Worm (Caenorhabditis elegans) whole organism, L2 larva: ENCODE results near the gene Y39B6A.33.
A peak's percentile ranks its signal among the peaks of the same experiment; 100 is the strongest.

Experiments used
- C34F6.9 ChIP-seq: fragments of 150-350 bp; optimal IDR thresholded peaks from 2 replicates; lab custom pipeline; 2014; ENCODE audit warnings: missing biosample characterization, missing genetic modification characterization
- F13H6.1 ChIP-seq: sonication (generic microtip); optimal IDR thresholded peaks from 2 replicates; lab custom pipeline; 2016; ENCODE audit warnings: missing genetic modification characterization, missing compliant biosample characterization
- R02D3.7 ChIP-seq: fragments of 150-350 bp; optimal IDR thresholded peaks from 2 replicates; lab custom pipeline; 2014; ENCODE audit warnings: missing biosample characterization, missing genetic modification characterization
- Y55F3AM.14 ChIP-seq: fragments of 200-800 bp; sonication (Bioruptor generic); optimal IDR thresholded peaks from 2 replicates; lab custom pipeline; 2018; ENCODE audit warnings: mild to moderate bottlenecking, missing genetic modification characterization, missing compliant biosample characterization
- ZK546.5 ChIP-seq: sonication (generic microtip); optimal IDR thresholded peaks from 2 replicates; lab custom pipeline; 2017; ENCODE audit warnings: missing biosample characterization, missing genetic modification characterization
- alr-1 ChIP-seq: fragments of 150-350 bp; optimal IDR thresholded peaks from 2 replicates; lab custom pipeline; 2014; ENCODE audit warnings: missing biosample characterization, missing genetic modification characterization
- aly-2 ChIP-seq: fragments of 150-350 bp; optimal IDR thresholded peaks from 2 replicates; lab custom pipeline; 2014; ENCODE audit warnings: missing biosample characterization, missing genetic modification characterization
- ama-1 ChIP-seq: fragments of 150-350 bp; optimal IDR thresholded peaks from 2 replicates; lab custom pipeline; 2018; ENCODE audit warnings: inconsistent platforms
- blmp-1 ChIP-seq: sonication (generic microtip); optimal IDR thresholded peaks from 2 replicates; lab custom pipeline; 2017; ENCODE audit warnings: missing genetic modification characterization, mild to moderate bottlenecking, missing compliant biosample characterization, antibody characterized with exemption, moderate library complexity; ENCODE audit not compliant: insufficient read depth
- ceh-16 ChIP-seq: fragments of 150-350 bp; optimal IDR thresholded peaks from 2 replicates; lab custom pipeline; 2014; ENCODE audit warnings: missing biosample characterization, missing genetic modification characterization
- ceh-82 ChIP-seq: fragments of 150-350 bp; optimal IDR thresholded peaks from 2 replicates; lab custom pipeline; 2014; ENCODE audit warnings: missing biosample characterization, missing genetic modification characterization
- dmd-4 ChIP-seq: sonication (generic microtip); optimal IDR thresholded peaks from 2 replicates; lab custom pipeline; 2017; ENCODE audit warnings: missing biosample characterization, missing genetic modification characterization
- egl-27 ChIP-seq: sonication (generic microtip); optimal IDR thresholded peaks from 3 replicates; lab custom pipeline; 2017; ENCODE audit warnings: missing biosample characterization, missing genetic modification reagents, missing genetic modification characterization
- elt-1 ChIP-seq: fragments of 150-350 bp; optimal IDR thresholded peaks from 2 replicates; lab custom pipeline; 2014; ENCODE audit warnings: missing biosample characterization, missing genetic modification characterization
- elt-3 ChIP-seq: sonication (generic microtip); optimal IDR thresholded peaks from 2 replicates; lab custom pipeline; 2017; ENCODE audit warnings: missing biosample characterization, missing genetic modification characterization
- gmeb-1 ChIP-seq: fragments of 150-350 bp; optimal IDR thresholded peaks from 2 replicates; lab custom pipeline; 2014; ENCODE audit warnings: missing biosample characterization, missing genetic modification characterization
- lin-11 ChIP-seq: fragments of 150-350 bp; sonication (generic microtip); optimal IDR thresholded peaks from 2 replicates; lab custom pipeline; 2014; ENCODE audit warnings: missing biosample characterization, missing genetic modification characterization, inconsistent platforms, mixed read lengths
- lin-13 ChIP-seq: fragments of 150-350 bp; optimal IDR thresholded peaks from 2 replicates; lab custom pipeline; 2014; ENCODE audit warnings: missing biosample characterization, missing genetic modification reagents, missing genetic modification characterization
- lin-39 ChIP-seq: fragments of 150-350 bp; optimal IDR thresholded peaks from 2 replicates; lab custom pipeline; 2014; ENCODE audit warnings: missing biosample characterization, missing genetic modification reagents, missing genetic modification characterization
- lsy-2 ChIP-seq, 2 experiments: fragments of 150-350 bp in 1 of 2; sonication (generic microtip) in 1 of 2; optimal IDR thresholded peaks; 2 replicates each; lab custom pipeline; 2014 to 2017; ENCODE audit warnings: missing biosample characterization in 2 of 2, missing genetic modification characterization in 2 of 2
- mab-5 ChIP-seq: fragments of 150-350 bp; optimal IDR thresholded peaks from 2 replicates; lab custom pipeline; 2014; ENCODE audit warnings: missing biosample characterization, missing genetic modification characterization
- mdl-1 ChIP-seq, 2 experiments: fragments of 150-350 bp in 1 of 2; sonication (generic microtip) in 1 of 2; optimal IDR thresholded peaks; 2 replicates each; lab custom pipeline; 2017; ENCODE audit warnings: missing biosample characterization in 2 of 2, missing genetic modification characterization in 2 of 2
- nhr-10 ChIP-seq: sonication (generic microtip); optimal IDR thresholded peaks from 2 replicates; lab custom pipeline; 2017; ENCODE audit warnings: missing biosample characterization, missing genetic modification characterization
- nhr-11 ChIP-seq: fragments of 150-350 bp; optimal IDR thresholded peaks from 2 replicates; lab custom pipeline; 2014; ENCODE audit warnings: missing biosample characterization, missing genetic modification characterization
- nhr-12 ChIP-seq: fragments of 150-350 bp; optimal IDR thresholded peaks from 2 replicates; lab custom pipeline; 2014; ENCODE audit warnings: missing biosample characterization, missing genetic modification characterization
- nhr-129 ChIP-seq: fragments of 150-350 bp; optimal IDR thresholded peaks from 2 replicates; lab custom pipeline; 2014; ENCODE audit warnings: missing biosample characterization, missing genetic modification characterization
- nhr-23 ChIP-seq: fragments of 150-350 bp; optimal IDR thresholded peaks from 2 replicates; lab custom pipeline; 2014; ENCODE audit warnings: missing biosample characterization, missing genetic modification reagents, missing genetic modification characterization
- nhr-25 ChIP-seq: fragments of 150-350 bp; sonication (generic microtip); optimal IDR thresholded peaks from 3 replicates; lab custom pipeline; 2014; ENCODE audit warnings: missing biosample characterization, missing genetic modification characterization
- nhr-6 ChIP-seq: fragments of 150-350 bp; optimal IDR thresholded peaks from 2 replicates; lab custom pipeline; 2014; ENCODE audit warnings: missing biosample characterization, missing genetic modification characterization
- sem-4 ChIP-seq: fragments of 150-350 bp; optimal IDR thresholded peaks from 2 replicates; lab custom pipeline; 2014; ENCODE audit warnings: missing biosample characterization, missing genetic modification reagents, missing genetic modification characterization
- sma-3 ChIP-seq: sonication (generic microtip); optimal IDR thresholded peaks from 2 replicates; lab custom pipeline; 2016; ENCODE audit warnings: missing genetic modification reagents, missing genetic modification characterization, missing compliant biosample characterization
- snpc-4 ChIP-seq: fragments of 150-350 bp; optimal IDR thresholded peaks from 2 replicates; lab custom pipeline; 2014; ENCODE audit warnings: missing biosample characterization, missing genetic modification characterization
- unc-55 ChIP-seq: fragments of 150-350 bp; sonication (generic microtip); optimal IDR thresholded peaks from 3 replicates; lab custom pipeline; 2014; ENCODE audit warnings: missing biosample characterization, missing genetic modification reagents, missing genetic modification characterization
- zag-1 ChIP-seq: fragments of 150-350 bp; optimal IDR thresholded peaks from 2 replicates; lab custom pipeline; 2014; ENCODE audit warnings: missing biosample characterization, missing genetic modification characterization
- ztf-1 ChIP-seq: fragments of 200-800 bp; sonication (Bioruptor generic); conservative IDR thresholded peaks from 2 replicates; pipeline ENCODE4 v1.3.6; 2022; ENCODE audit warnings: missing genetic modification characterization, missing compliant biosample characterization
- ztf-11 ChIP-seq: sonication (generic microtip); optimal IDR thresholded peaks from 2 replicates; lab custom pipeline; 2017; ENCODE audit warnings: missing biosample characterization, missing genetic modification characterization

Y39B6A.33 gene

DNA sequence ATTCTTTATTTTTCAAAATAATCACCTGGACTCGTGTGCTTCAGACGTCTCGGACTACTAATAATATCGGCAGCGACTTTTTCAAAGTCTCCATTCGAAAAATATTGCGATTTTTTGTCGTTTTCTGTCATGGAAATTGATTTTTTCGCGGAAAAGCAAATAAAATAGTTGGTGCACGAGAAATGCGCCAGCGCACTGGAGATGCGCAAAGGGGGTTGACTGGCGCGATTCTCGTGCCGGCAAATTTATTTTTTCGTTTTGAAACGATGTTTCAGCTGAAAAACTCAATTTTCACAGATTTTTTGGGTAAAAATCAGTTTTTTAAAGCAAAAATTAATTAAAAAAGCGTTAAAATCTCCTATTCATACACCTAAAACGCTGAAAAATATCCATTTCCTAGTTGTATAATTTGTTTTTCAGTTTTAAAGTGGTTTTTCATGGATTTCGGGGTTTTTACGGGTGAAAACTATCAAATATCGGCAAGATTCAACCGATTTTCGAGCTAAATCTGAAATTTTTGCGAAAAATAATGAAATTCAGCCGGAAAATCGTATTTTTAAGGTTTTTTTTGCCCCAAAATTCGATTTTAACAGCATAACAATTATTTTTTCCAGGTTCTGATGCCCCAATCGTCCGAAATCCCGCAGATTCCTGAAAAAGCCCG is 11.4 kb upstream of the Y39B6A.33 start, which contains the start of the genes reps-1 and Y39B6A.37 (continued):
- TF ChIP-seq F13H6.1: peak; percentile 62
- TF ChIP-seq elt-1 (tag; lab: Kevin White, UChicago): no peak
- TF ChIP-seq lin-11: peak; percentile 24
- TF ChIP-seq ZK546.5: no peak
- TF ChIP-seq aly-2 (tag; lab: Kevin White, UChicago): no peak
- peak; percentile 82 for TF ChIP-seq lsy-2 (tag; optimal IDR thresholded peaks at IDR 0.05; lab: Kevin White, UChicago)
- TF ChIP-seq nhr-25 (tag; lab: Kevin White, UChicago): peak; percentile 57
- TF ChIP-seq zag-1 (tag; lab: Kevin White, UChicago): no peak
- TF ChIP-seq nhr-129 (tag; lab: Kevin White, UChicago): peak; percentile 27
- TF ChIP-seq lin-13 (GFP tag; lab: Kevin White, UChicago): peak; percentile 82

DNA sequence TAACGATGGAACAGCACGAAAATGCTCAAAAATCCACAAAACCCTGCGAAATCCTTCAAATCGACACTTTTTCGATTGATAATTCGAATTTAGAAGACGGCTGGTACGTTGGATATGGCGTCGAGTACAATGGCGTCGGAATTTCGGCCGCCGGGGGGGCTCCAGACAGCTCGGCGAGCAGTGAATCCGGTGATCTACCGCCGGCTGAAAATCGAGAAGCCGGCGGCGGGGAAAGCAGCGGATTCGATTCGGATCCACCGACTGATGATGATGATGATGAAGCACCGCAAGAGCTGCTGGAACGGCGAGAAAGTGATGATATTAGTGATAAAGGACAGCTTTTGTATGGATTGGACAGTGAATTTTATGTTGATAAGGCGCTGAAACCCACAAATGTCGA is 10.8 kb upstream of the Y39B6A.33 start:
- no peak for TF ChIP-seq nhr-23 (tag; lab: Kevin White, UChicago)
- no peak for TF ChIP-seq lin-11
- TF ChIP-seq ama-1 (lab: Kevin White, UChicago): no peak
- no peak for TF ChIP-seq sem-4 (tag; lab: Kevin White, UChicago)
- no peak for TF ChIP-seq nhr-10 (tag; lab: Kevin White, UChicago)
- no peak for TF ChIP-seq ceh-16
- no peak for TF ChIP-seq dmd-4 (tag; lab: Kevin White, UChicago)
- TF ChIP-seq nhr-6: no peak
- no peak for TF ChIP-seq gmeb-1 (tag; lab: Kevin White, UChicago)
- no peak for TF ChIP-seq ceh-82 (tag; lab: Kevin White, UChicago)
- TF ChIP-seq lin-39: no peak
- no peak for TF ChIP-seq nhr-12 (tag; lab: Kevin White, UChicago)
- TF ChIP-seq ztf-1 (GFP tag; lab: Robert Waterston, UW): no peak
- TF ChIP-seq elt-1 (tag; lab: Kevin White, UChicago): no peak
- no peak for TF ChIP-seq mdl-1 (tag; optimal IDR thresholded peaks at IDR 0.05; lab: Kevin White, UChicago)
- no peak for TF ChIP-seq C34F6.9 (tag; lab: Kevin White, UChicago)
- TF ChIP-seq F13H6.1: no peak
- no peak for TF ChIP-seq lin-13 (GFP tag; lab: Kevin White, UChicago)
- TF ChIP-seq unc-55: no peak
- no peak for TF ChIP-seq egl-27 (tag; lab: Kevin White, UChicago)
- TF ChIP-seq, all 48 proteins: peak for 0

ce11 chrV:18993017-18993416 is 8.7 kb upstream of the Y39B6A.33 start:
- TF ChIP-seq alr-1 (tag; lab: Kevin White, UChicago) (no peak), ztf-1 (GFP tag; lab: Robert Waterston, UW) (no peak), lin-11 (no peak), snpc-4 (tag; lab: Kevin White, UChicago) (no peak), aly-2 (tag; lab: Kevin White, UChicago) (no peak), F13H6.1 (no peak), sma-3 (GFP tag; lab: Kevin White, UChicago) (no peak), gmeb-1 (tag; lab: Kevin White, UChicago) (no peak), blmp-1 (tag; lab: Kevin White, UChicago) (no peak), lsy-2 (tag; optimal IDR thresholded peaks at IDR 0.05; lab: Kevin White, UChicago) (no peak), zag-1 (tag; lab: Kevin White, UChicago) (no peak), nhr-12 (tag; lab: Kevin White, UChicago) (no peak), elt-3 (tag; lab: Kevin White, UChicago) (no peak), ceh-82 (tag; lab: Kevin White, UChicago) (no peak), Y55F3AM.14 (GFP tag; lab: Kevin White, UChicago) (no peak), lin-39 (no peak), R02D3.7 (no peak), nhr-10 (tag; lab: Kevin White, UChicago) (no peak)

DNA sequence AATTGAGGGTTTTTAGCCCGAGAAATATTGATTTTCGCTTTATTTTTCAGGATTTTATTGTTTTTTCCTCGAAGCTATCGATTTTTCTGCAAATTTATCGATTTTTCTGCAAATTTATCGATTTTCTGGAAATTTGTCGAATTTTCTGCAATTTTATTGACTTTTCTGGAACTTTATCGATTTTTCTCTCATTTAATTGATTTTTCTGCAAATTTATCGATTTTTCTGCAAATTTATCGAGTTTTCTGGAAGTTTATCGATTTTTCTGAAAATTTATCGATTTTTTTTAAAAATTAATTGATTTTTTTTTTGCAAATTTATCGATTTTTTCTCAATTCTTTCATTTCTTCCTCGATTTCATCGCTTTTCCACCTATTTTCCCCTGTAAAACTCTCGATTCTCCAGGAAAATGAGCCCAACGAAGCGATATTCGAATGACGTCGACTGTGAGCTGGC is 8.2 kb upstream of the Y39B6A.33 start, which contains the start of gene gtf-2F2:
Gene gtf-2F2 (plus strand): TSS at position 406 of the 456 bp plus-strand sequence.
- TF ChIP-seq ceh-16 (no peak), dmd-4 (tag; lab: Kevin White, UChicago) (no peak), mab-5 (tag; lab: Kevin White, UChicago) (no peak), ztf-1 (GFP tag; lab: Robert Waterston, UW) (no peak), nhr-11 (tag; lab: Kevin White, UChicago) (no peak), ztf-11 (no peak), lin-13 (GFP tag; lab: Kevin White, UChicago) (no peak), elt-1 (tag; lab: Kevin White, UChicago) (no peak), nhr-23 (tag; lab: Kevin White, UChicago) (no peak)
